Worm (Caenorhabditis elegans) whole organism, midembryonic: ENCODE results near the gene neg-1.

Source experiments
- ztf-23 ChIP-seq: fragments of 200-800 bp; sonication (Bioruptor generic); IDR thresholded peaks from 2 replicates; pipeline ENCODE4 v1.3.6; 2022; ENCODE audit warnings: missing genetic modification reagents, missing genetic modification characterization, missing compliant biosample characterization
- ztf-29 ChIP-seq: fragments of 200-800 bp; sonication (Bioruptor generic); IDR thresholded peaks from 2 replicates; pipeline ENCODE4 v1.3.6; 2022; ENCODE audit warnings: missing genetic modification reagents, missing genetic modification characterization, missing compliant biosample characterization

- no peak for TF ChIP-seq ztf-23 (GFP tag; lab: Robert Waterston, UW)
- TF ChIP-seq ztf-29 (GFP tag; lab: Robert Waterston, UW): no peak
Measured at ce11 chrV:4361505-4361904, 13.2 kb downstream of the neg-1 start, which contains the start of gene F32D1.3.
